Fruit fly (Drosophila melanogaster) whole organism, wandering third instar larva: ENCODE measurements around the gene CG12783.

Experiments used
- Abd-B ChIP-seq: fragments of >200 bp; optimal IDR thresholded peaks from 2 replicates; lab custom pipeline; 2017; ENCODE audit warnings: missing biosample characterization, missing genetic modification characterization
- CG32264 ChIP-seq: fragments of 200-800 bp; sonication (Bioruptor generic); optimal IDR thresholded peaks from 2 replicates; lab custom pipeline; 2016; ENCODE audit warnings: missing biosample characterization, missing genetic modification characterization
- CG9705 ChIP-seq: fragments of 200-800 bp; sonication (Bioruptor generic); optimal IDR thresholded peaks from 2 replicates; lab custom pipeline; 2018; ENCODE audit warnings: missing biosample characterization, mild to moderate bottlenecking, missing genetic modification characterization
- CrebA ChIP-seq: fragments of 200-800 bp; sonication (Bioruptor generic); optimal IDR thresholded peaks from 2 replicates; lab custom pipeline; 2016; ENCODE audit warnings: missing biosample characterization, mild to moderate bottlenecking, missing genetic modification characterization, borderline replicate concordance
- Dfd ChIP-seq: fragments of >200 bp; optimal IDR thresholded peaks from 2 replicates; lab custom pipeline; 2017; ENCODE audit warnings: missing biosample characterization, missing genetic modification characterization
- GATAd ChIP-seq: sonication (Bioruptor generic); optimal IDR thresholded peaks from 2 replicates; lab custom pipeline; 2016; ENCODE audit warnings: missing biosample characterization, missing genetic modification characterization
- HLH106 ChIP-seq: fragments of 200-800 bp; optimal IDR thresholded peaks from 3 replicates; lab custom pipeline; 2019; ENCODE audit warnings: missing biosample characterization, mild to moderate bottlenecking, missing genetic modification characterization, moderate library complexity
- Hnf4 ChIP-seq: fragments of 200-800 bp; sonication (Bioruptor generic); optimal IDR thresholded peaks from 2 replicates; lab custom pipeline; 2016; ENCODE audit warnings: missing biosample characterization, mild to moderate bottlenecking, missing genetic modification characterization
- Hr78 ChIP-seq: fragments of >200 bp; optimal IDR thresholded peaks from 2 replicates; lab custom pipeline; 2017; ENCODE audit warnings: missing biosample characterization, missing genetic modification characterization
- Hr83 ChIP-seq: fragments of 200-300 bp; sonication (Bioruptor generic); optimal IDR thresholded peaks from 2 replicates; lab custom pipeline; 2016; ENCODE audit warnings: missing biosample characterization, mild to moderate bottlenecking, missing genetic modification characterization, moderate library complexity; ENCODE audit not compliant: poor library complexity, severe bottlenecking
- Jra ChIP-seq: sonication (Bioruptor generic); optimal IDR thresholded peaks from 2 replicates; lab custom pipeline; 2016; ENCODE audit warnings: missing biosample characterization, missing genetic modification characterization
- Mio ChIP-seq: sonication (Bioruptor generic); optimal IDR thresholded peaks from 2 replicates; lab custom pipeline; 2016; ENCODE audit warnings: missing biosample characterization, missing genetic modification characterization
- Myc ChIP-seq: fragments of >200 bp; optimal IDR thresholded peaks from 2 replicates; lab custom pipeline; 2017
- N ChIP-seq: fragments of >200 bp; optimal IDR thresholded peaks from 2 replicates; lab custom pipeline; 2018; ENCODE audit warnings: missing biosample characterization, missing external identifiers, missing genetic modification characterization
- OdsH ChIP-seq: fragments of 200-800 bp; sonication (Bioruptor generic); optimal IDR thresholded peaks from 2 replicates; lab custom pipeline; 2016; ENCODE audit warnings: missing biosample characterization, mild to moderate bottlenecking, missing genetic modification characterization
- Rel ChIP-seq, 2 experiments: fragments of 200-800 bp; sonication (Bioruptor generic) in 1 of 2; optimal IDR thresholded peaks; 2 replicates in 1 of 2; 3 replicates in 1 of 2; lab custom pipeline; 2016 to 2019; ENCODE audit warnings: mild to moderate bottlenecking in 2 of 2, missing biosample characterization in 2 of 2, missing genetic modification characterization in 2 of 2, moderate library complexity in 1 of 2
- Sp1 ChIP-seq: fragments of 200-800 bp; sonication (Bioruptor generic); optimal IDR thresholded peaks from 3 replicates; lab custom pipeline; 2019; ENCODE audit warnings: missing biosample characterization, mild to moderate bottlenecking, missing genetic modification characterization, moderate library complexity
- Vsx2 ChIP-seq: fragments of 200-300, 225-300 bp; sonication (Bioruptor generic); optimal IDR thresholded peaks from 2 replicates; lab custom pipeline; 2018; ENCODE audit warnings: missing biosample characterization, missing genetic modification characterization; ENCODE audit not compliant: partially characterized antibody
- br ChIP-seq: fragments of 200-800 bp; sonication (Bioruptor generic); optimal IDR thresholded peaks from 2 replicates; lab custom pipeline; 2016; ENCODE audit warnings: missing biosample characterization, missing genetic modification characterization
- brk ChIP-seq: fragments of 200-800 bp; sonication (Bioruptor generic); optimal IDR thresholded peaks from 2 replicates; lab custom pipeline; 2016; ENCODE audit warnings: missing biosample characterization, mild to moderate bottlenecking, missing genetic modification characterization
- dl ChIP-seq, 2 experiments: fragments of 175-275, 200-275 bp in 1 of 2; fragments of 200-275 bp in 1 of 2; sonication (Bioruptor generic); optimal IDR thresholded peaks; lab custom pipeline; 2018; ENCODE audit warnings: mild to moderate bottlenecking in 2 of 2, missing biosample characterization in 2 of 2, missing genetic modification characterization in 2 of 2, moderate library complexity in 2 of 2; ENCODE audit not compliant: partially characterized antibody in 2 of 2, insufficient read depth in 1 of 2
- dmrt93B ChIP-seq: fragments of 200-800 bp; sonication (Bioruptor generic); optimal IDR thresholded peaks from 2 replicates; lab custom pipeline; 2018; ENCODE audit warnings: missing biosample characterization, mild to moderate bottlenecking, missing genetic modification characterization
- dsf ChIP-seq: sonication (Bioruptor generic); optimal IDR thresholded peaks from 2 replicates; lab custom pipeline; 2016; ENCODE audit warnings: missing biosample characterization, missing genetic modification characterization, borderline replicate concordance
- ey ChIP-seq: fragments of 200-800 bp; sonication (Bioruptor generic); optimal IDR thresholded peaks from 2 replicates; lab custom pipeline; 2016; ENCODE audit warnings: missing biosample characterization, missing genetic modification characterization
- foxo ChIP-seq, 2 experiments: fragments of 200-800 bp; sonication (Bioruptor generic); optimal IDR thresholded peaks; 2 replicates in 1 of 2; 3 replicates in 1 of 2; lab custom pipeline; 2016 to 2017; ENCODE audit warnings: missing biosample characterization in 2 of 2, missing genetic modification characterization in 2 of 2
- fru ChIP-seq: fragments of 200-800 bp; sonication (Bioruptor generic); optimal IDR thresholded peaks from 3 replicates; lab custom pipeline; 2016; ENCODE audit warnings: missing biosample characterization, mild to moderate bottlenecking, missing genetic modification characterization
- h ChIP-seq: fragments of 200-800 bp; sonication (Bioruptor generic); optimal IDR thresholded peaks from 3 replicates; lab custom pipeline; 2016; ENCODE audit warnings: missing biosample characterization, mild to moderate bottlenecking, missing genetic modification characterization
- jim ChIP-seq: fragments of 175-275, 200-325 bp; sonication (Bioruptor generic); optimal IDR thresholded peaks from 2 replicates; lab custom pipeline; 2016; ENCODE audit warnings: missing biosample characterization, mild to moderate bottlenecking, missing genetic modification characterization
- pan ChIP-seq: fragments of >200 bp; optimal IDR thresholded peaks from 2 replicates; lab custom pipeline; 2017
- psq ChIP-seq: fragments of 200-800 bp; sonication (Bioruptor generic); optimal IDR thresholded peaks from 3 replicates; lab custom pipeline; 2017; ENCODE audit warnings: missing biosample characterization, mild to moderate bottlenecking, missing genetic modification characterization, moderate library complexity
- rgr ChIP-seq: fragments of 200-800 bp; sonication (Bioruptor generic); optimal IDR thresholded peaks from 3 replicates; lab custom pipeline; 2016; ENCODE audit warnings: missing biosample characterization, mild to moderate bottlenecking, missing genetic modification characterization
- sage ChIP-seq: fragments of 200-800 bp; sonication (Bioruptor generic); optimal IDR thresholded peaks from 2 replicates; lab custom pipeline; 2016; ENCODE audit warnings: missing biosample characterization, mild to moderate bottlenecking, missing genetic modification characterization
- sv ChIP-seq: fragments of 200-800 bp; sonication (Bioruptor generic); optimal IDR thresholded peaks from 3 replicates; lab custom pipeline; 2016; ENCODE audit warnings: missing biosample characterization, missing genetic modification characterization
- tai ChIP-seq: sonication (Bioruptor generic); optimal IDR thresholded peaks from 2 replicates; lab custom pipeline; 2016; ENCODE audit warnings: missing biosample characterization, missing genetic modification characterization
- usp ChIP-seq: fragments of >200 bp; optimal IDR thresholded peaks from 2 replicates; lab custom pipeline; 2017; ENCODE audit warnings: missing biosample characterization, missing genetic modification characterization
- woc ChIP-seq: sonication (Bioruptor generic); optimal IDR thresholded peaks from 2 replicates; lab custom pipeline; 2016; ENCODE audit warnings: missing biosample characterization, mild to moderate bottlenecking, missing genetic modification characterization

CG12783 gene

dm6 chr3R:16583605-16584004, 29.6 kb downstream of the CG12783 start, which contains the start of gene Scp2:
Gene Scp2, minus strand, starts transcription at chr3R:16583663.
- peak; percentile 60 for TF ChIP-seq Dfd (GFP tag; lab: Kevin White, UChicago)
- no peak for TF ChIP-seq dsf (GFP tag; lab: Kevin White, UChicago)

- TF ChIP-seq rgr (GFP tag; lab: Kevin White, UChicago) (peak; percentile 65), Hr78 (GFP tag; lab: Kevin White, UChicago) (no peak), Hnf4 (GFP tag; lab: Kevin White, UChicago) (peak; percentile 27), fru (GFP tag; lab: Kevin White, UChicago) (no peak), h (no peak), sv (no peak), brk (GFP tag; lab: Kevin White, UChicago) (no peak), foxo (GFP tag; optimal IDR thresholded peaks at IDR 0.05; lab: Kevin White, UChicago) (peak in 1 of 2 experiments; percentile 17), GATAd (no peak), psq (GFP tag; lab: Kevin White, UChicago) (no peak), Abd-B (GFP tag; lab: Kevin White, UChicago) (no peak), dmrt93B (no peak), Myc (lab: Kevin White, UChicago) (no peak), CG9705 (no peak), HLH106 (no peak), N (GFP tag; lab: Kevin White, UChicago) (no peak), pan (no peak), OdsH (no peak), Jra (GFP tag; lab: Kevin White, UChicago) (no peak), woc (GFP tag; lab: Kevin White, UChicago) (peak; percentile 12), tai (GFP tag; lab: Kevin White, UChicago) (peak; percentile 28), Hr83 (GFP tag; lab: Kevin White, UChicago) (no peak), br (GFP tag; lab: Kevin White, UChicago) (no peak), CG32264 (no peak)
These were observed 39.6 kb downstream of the CG12783 start, which contains the start of gene CG14903 for dm6 chr3R:16573483-16574145. Gene CG14903, minus strand, starts transcription at chr3R:16573752.

dm6 chr3R:16571215-16571614, 42.0 kb downstream of the CG12783 start, which contains the start of gene CG14891:
Gene CG14891, plus strand, starts transcription at chr3R:16571515.
- TF ChIP-seq ey (GFP tag; lab: Kevin White, UChicago) (no peak), N (GFP tag; lab: Kevin White, UChicago) (no peak), sage (GFP tag; lab: Kevin White, UChicago) (no peak), jim (GFP tag; lab: Kevin White, UChicago) (no peak), sv (no peak), tai (GFP tag; lab: Kevin White, UChicago) (no peak), Mio (GFP tag; lab: Kevin White, UChicago) (no peak), Dfd (GFP tag; lab: Kevin White, UChicago) (no peak), Hr83 (GFP tag; lab: Kevin White, UChicago) (no peak), GATAd (no peak), foxo (GFP tag; optimal IDR thresholded peaks at IDR 0.05; lab: Kevin White, UChicago) (no peak), HLH106 (no peak), dl (GFP tag; optimal IDR thresholded peaks at IDR 0.05; lab: Kevin White, UChicago; ENCODE audit: insufficient read depth in 1 of 2, partially characterized antibody in 2 of 2) (no peak), pan (no peak), Sp1 (no peak), h (no peak), dmrt93B (no peak), Vsx2 (GFP tag; lab: Kevin White, UChicago) (no peak), OdsH (no peak), dsf (GFP tag; lab: Kevin White, UChicago) (no peak)
- TF ChIP-seq, all 38 proteins: peak for 0

- TF ChIP-seq Rel (GFP tag; optimal IDR thresholded peaks at IDR 0.05; lab: Kevin White, UChicago) (no peak), Rel (tag; optimal IDR thresholded peaks at IDR 0.05; lab: Kevin White, UChicago) (no peak), woc (GFP tag; lab: Kevin White, UChicago) (no peak), Myc (lab: Kevin White, UChicago) (no peak), CG9705 (no peak), Hr78 (GFP tag; lab: Kevin White, UChicago) (no peak), Dfd (GFP tag; lab: Kevin White, UChicago) (no peak), Sp1 (no peak), N (GFP tag; lab: Kevin White, UChicago) (no peak), CrebA (GFP tag; lab: Kevin White, UChicago) (no peak), rgr (GFP tag; lab: Kevin White, UChicago) (no peak), br (GFP tag; lab: Kevin White, UChicago) (no peak), dmrt93B (no peak), Vsx2 (GFP tag; lab: Kevin White, UChicago) (no peak), usp (GFP tag; lab: Kevin White, UChicago) (no peak), tai (GFP tag; lab: Kevin White, UChicago) (no peak), h (no peak), Jra (GFP tag; lab: Kevin White, UChicago) (no peak), Hr83 (GFP tag; lab: Kevin White, UChicago) (no peak), OdsH (no peak), fru (GFP tag; lab: Kevin White, UChicago) (no peak)
These were observed 42.7 kb downstream of the CG12783 start for dm6 chr3R:16570484-16570883.
